Worm (Caenorhabditis elegans): ENCODE measurements around the gene Y62F5A.12.

ce11 chrII:11484600-11484999 lies 49.7 kb downstream of the Y62F5A.12 start:
- peak; percentile 84 for TF ChIP-seq rpc-1 (optimal IDR thresholded peaks at IDR 0.05)
- peak; percentile 99 for TF ChIP-seq rpc-1 (tag; optimal IDR thresholded peaks at IDR 0.05)
- TF ChIP-seq unc-62 (GFP tag; optimal IDR thresholded peaks at IDR 0.05) = no peak
- no peak for TF ChIP-seq pha-4 (tag; optimal IDR thresholded peaks at IDR 0.05)
- peak; percentile 72 for TF ChIP-seq B0019.2 (GFP tag; conservative IDR thresholded peaks at IDR 0.05)
- peak; percentile 88 for TF ChIP-seq rcor-1 (GFP tag; IDR thresholded peaks at IDR 0.05)
- TF ChIP-seq hlh-12 (tag; optimal IDR thresholded peaks at IDR 0.05) = peak; percentile 85
- TF ChIP-seq dpff-1 (tag; optimal IDR thresholded peaks at IDR 0.05) = peak; percentile 52
- 0 out of 2 replicates have a peak, but pooled peaks have one; percentile 76 for TF ChIP-seq F37B4.10 (GFP tag; IDR thresholded peaks at IDR 0.05)
- TF ChIP-seq snpc-4 (GFP tag; optimal IDR thresholded peaks at IDR 0.05) = peak; percentile 83
- TF ChIP-seq snpc-4 (tag; optimal IDR thresholded peaks at IDR 0.05) = peak; percentile 62 to 82 (median 77)
- peak; percentile 88 for TF ChIP-seq hmg-20 (GFP tag; IDR thresholded peaks at IDR 0.05)

Measured in whole organism, young adult.